Fruit fly (Drosophila melanogaster) whole organism, embryonic: ENCODE measurements around the gene Lamtor4.

ENCODE experiments used
- B-H1 ChIP-seq: fragments of 200-800 bp; sonication (Bioruptor generic); IDR thresholded peaks from 3 replicates; pipeline ENCODE4 v1.3.6; 2022; ENCODE audit warnings: missing biosample characterization, missing genetic modification characterization
- Bdp1 ChIP-seq: fragments of 200-800 bp; sonication (Bioruptor generic); optimal IDR thresholded peaks from 3 replicates; lab custom pipeline; 2016; ENCODE audit warnings: missing biosample characterization, missing genetic modification characterization
- CG10321 ChIP-seq: fragments of 200-800 bp; sonication (Bioruptor generic); IDR thresholded peaks from 2 replicates; pipeline ENCODE4 v1.3.6; 2022; ENCODE audit warnings: missing biosample characterization, missing genetic modification characterization
- CG11093 ChIP-seq: fragments of 200-800 bp; sonication (Bioruptor generic); IDR thresholded peaks from 3 replicates; pipeline ENCODE4 v1.3.6; 2022; ENCODE audit warnings: missing biosample characterization, missing genetic modification characterization
- CG11398 ChIP-seq: fragments of 200-800 bp; sonication (Bioruptor generic); optimal IDR thresholded peaks from 2 replicates; lab custom pipeline; 2016; ENCODE audit warnings: missing biosample characterization, missing genetic modification characterization
- CG11723 ChIP-seq: fragments of 200-800 bp; sonication (Bioruptor generic); optimal IDR thresholded peaks from 2 replicates; lab custom pipeline; 2017; ENCODE audit warnings: missing biosample characterization, mild to moderate bottlenecking, missing genetic modification characterization
- CG13123 ChIP-seq: fragments of 200-800 bp; sonication (Bioruptor generic); optimal IDR thresholded peaks from 2 replicates; lab custom pipeline; 2016; ENCODE audit warnings: missing biosample characterization, missing genetic modification characterization
- CG15514 ChIP-seq: fragments of 200-800 bp; sonication (Bioruptor generic); optimal IDR thresholded peaks from 3 replicates; lab custom pipeline; 2017; ENCODE audit warnings: missing biosample characterization, missing genetic modification characterization, mild to moderate bottlenecking, moderate library complexity, missing genetic modification reagents
- CG15601 ChIP-seq: fragments of 200-800 bp; sonication (Bioruptor generic); optimal IDR thresholded peaks from 3 replicates; lab custom pipeline; 2019; ENCODE audit warnings: missing biosample characterization, mild to moderate bottlenecking, missing genetic modification characterization, moderate library complexity
- CG16863 ChIP-seq: fragments of 200-800 bp; sonication (Bioruptor generic); optimal IDR thresholded peaks from 3 replicates; lab custom pipeline; 2016; ENCODE audit warnings: missing biosample characterization, missing genetic modification characterization
- CG17829 ChIP-seq: fragments of 200-800 bp; optimal IDR thresholded peaks from 2 replicates; lab custom pipeline; 2019; ENCODE audit warnings: missing biosample characterization, mild to moderate bottlenecking, missing genetic modification characterization, moderate library complexity
- CG1792 ChIP-seq: fragments of 200-800 bp; sonication (Bioruptor generic); optimal IDR thresholded peaks from 2 replicates; lab custom pipeline; 2016; ENCODE audit warnings: missing biosample characterization, missing genetic modification characterization
- CG32532 ChIP-seq: fragments of 200-800 bp; sonication (Bioruptor generic); IDR thresholded peaks from 2 replicates; pipeline ENCODE4 v1.3.6; 2022; ENCODE audit warnings: missing biosample characterization, missing genetic modification characterization
- CG6654 ChIP-seq: fragments of 200-800 bp; sonication (Bioruptor generic); optimal IDR thresholded peaks from 2 replicates; lab custom pipeline; 2017; ENCODE audit warnings: missing biosample characterization, mild to moderate bottlenecking, missing genetic modification characterization
- CG9817 ChIP-seq: fragments of 200-800 bp; sonication (Bioruptor generic); optimal IDR thresholded peaks from 2 replicates; lab custom pipeline; 2018; ENCODE audit warnings: missing biosample characterization, mild to moderate bottlenecking, missing genetic modification characterization, moderate library complexity
- CHES-1-like ChIP-seq: fragments of 200-800 bp; sonication (Bioruptor generic); optimal IDR thresholded peaks from 2 replicates; lab custom pipeline; 2016; ENCODE audit warnings: missing biosample characterization, missing genetic modification characterization
- CkIIα-i1 ChIP-seq: fragments of 200-800 bp; sonication (Bioruptor generic); IDR thresholded peaks from 2 replicates; pipeline ENCODE4 v1.3.6; 2022; ENCODE audit warnings: missing biosample characterization, missing genetic modification characterization
- Doc3 ChIP-seq: fragments of 200-800 bp; sonication (Bioruptor generic); IDR thresholded peaks from 3 replicates; pipeline ENCODE4 v1.3.6; 2022; ENCODE audit warnings: missing biosample characterization, missing genetic modification characterization; ENCODE audit not compliant: partially characterized antibody
- Eip74EF ChIP-seq, 2 experiments: fragments of 200-800 bp in 1 of 2; fragments of >200 bp in 1 of 2; sonication (Bioruptor generic) in 1 of 2; optimal IDR thresholded peaks; 2 replicates each; lab custom pipeline; 2017 to 2019; ENCODE audit warnings: missing biosample characterization in 2 of 2, missing genetic modification characterization in 2 of 2, mild to moderate bottlenecking in 1 of 2, moderate library complexity in 1 of 2
- H2.0 ChIP-seq: fragments of 200-800 bp; sonication (Bioruptor generic); IDR thresholded peaks from 2 replicates; pipeline ENCODE4 v1.3.6; 2022; ENCODE audit warnings: missing biosample characterization, missing genetic modification characterization
- Hr39 ChIP-seq: fragments of >200 bp; optimal IDR thresholded peaks from 2 replicates; lab custom pipeline; 2017
- Nf-YB ChIP-seq: fragments of 200-800 bp; sonication (Bioruptor generic); optimal IDR thresholded peaks from 3 replicates; lab custom pipeline; 2019; ENCODE audit warnings: missing biosample characterization, mild to moderate bottlenecking, missing genetic modification characterization, moderate library complexity
- Pdp1 ChIP-seq, 2 experiments: fragments of 200-800 bp; sonication (Bioruptor generic); optimal IDR thresholded peaks; 3 replicates each; lab custom pipeline; 2016; ENCODE audit warnings: missing biosample characterization in 2 of 2, missing genetic modification characterization in 2 of 2, mild to moderate bottlenecking in 1 of 2, moderate library complexity in 1 of 2
- Rfx ChIP-seq: fragments of 200-800 bp; sonication (Bioruptor generic); IDR thresholded peaks from 2 replicates; pipeline ENCODE4 v1.3.6; 2022; ENCODE audit warnings: missing biosample characterization, missing genetic modification characterization
- Rx ChIP-seq: fragments of 200-800 bp; sonication (Bioruptor generic); IDR thresholded peaks from 2 replicates; pipeline ENCODE4 v1.3.6; 2022; ENCODE audit warnings: missing biosample characterization, missing genetic modification characterization
- Scr ChIP-seq: fragments of 200-800 bp; sonication (Bioruptor generic); IDR thresholded peaks from 2 replicates; pipeline ENCODE4 v1.3.6; 2022; ENCODE audit warnings: missing biosample characterization, missing genetic modification characterization; ENCODE audit not compliant: partially characterized antibody
- Side ChIP-seq: fragments of 200-800 bp; sonication (Bioruptor generic); optimal IDR thresholded peaks from 2 replicates; lab custom pipeline; 2016; ENCODE audit warnings: missing biosample characterization, missing genetic modification characterization
- Sry-δ ChIP-seq: fragments of 200-800 bp; sonication (Bioruptor generic); optimal IDR thresholded peaks from 2 replicates; lab custom pipeline; 2016; ENCODE audit warnings: missing biosample characterization, missing genetic modification characterization
- Xrp1 ChIP-seq: fragments of 200-800 bp; sonication (Bioruptor generic); IDR thresholded peaks from 2 replicates; pipeline ENCODE4 v1.3.6; 2022; ENCODE audit warnings: missing biosample characterization, missing genetic modification characterization
- aop ChIP-seq: fragments of 200-800 bp; sonication (Bioruptor generic); IDR thresholded peaks from 2 replicates; pipeline ENCODE4 v1.3.6; 2022; ENCODE audit warnings: missing biosample characterization, missing genetic modification characterization
- az2 ChIP-seq: fragments of 200-800 bp; sonication (Bioruptor generic); optimal IDR thresholded peaks from 3 replicates; lab custom pipeline; 2016; ENCODE audit warnings: missing biosample characterization, missing genetic modification characterization
- caup ChIP-seq: fragments of 200-800 bp; sonication (Bioruptor generic); optimal IDR thresholded peaks from 3 replicates; lab custom pipeline; 2017; ENCODE audit warnings: missing biosample characterization, mild to moderate bottlenecking, missing genetic modification characterization, moderate library complexity; ENCODE audit not compliant: severe bottlenecking
- chn ChIP-seq: fragments of 200-800 bp; sonication (Bioruptor generic); optimal IDR thresholded peaks from 2 replicates; lab custom pipeline; 2016; ENCODE audit warnings: missing biosample characterization, missing genetic modification characterization
- croc ChIP-seq: fragments of 200-800 bp; sonication (Bioruptor generic); conservative IDR thresholded peaks from 3 replicates; pipeline ENCODE4 v1.3.6; 2022; ENCODE audit warnings: missing biosample characterization, missing genetic modification characterization
- da ChIP-seq: fragments of 200-800 bp; sonication (Bioruptor generic); optimal IDR thresholded peaks from 2 replicates; lab custom pipeline; 2016; ENCODE audit warnings: missing biosample characterization, missing genetic modification characterization
- dpn ChIP-seq, 2 experiments: fragments of 200-800 bp; sonication (Bioruptor generic); optimal IDR thresholded peaks; 3 replicates each; lab custom pipeline; 2016; ENCODE audit warnings: missing biosample characterization in 2 of 2, missing genetic modification characterization in 2 of 2
- en ChIP-seq: fragments of 200-800 bp; sonication (Bioruptor generic); optimal IDR thresholded peaks from 2 replicates; lab custom pipeline; 2016; ENCODE audit warnings: missing biosample characterization, missing genetic modification characterization
- gcm2 ChIP-seq: fragments of 200-800 bp; sonication (Bioruptor generic); optimal IDR thresholded peaks from 2 replicates; lab custom pipeline; 2016; ENCODE audit warnings: missing biosample characterization, missing genetic modification characterization
- gem ChIP-seq: fragments of 200-800 bp; sonication (Bioruptor generic); optimal IDR thresholded peaks from 2 replicates; lab custom pipeline; 2019; ENCODE audit warnings: missing biosample characterization, mild to moderate bottlenecking, missing genetic modification characterization, moderate library complexity
- grau ChIP-seq: fragments of 200-800 bp; optimal IDR thresholded peaks from 3 replicates; lab custom pipeline; 2019; ENCODE audit warnings: missing biosample characterization, mild to moderate bottlenecking, missing genetic modification characterization, moderate library complexity
- ham ChIP-seq: fragments of 200-800 bp; sonication (Bioruptor generic); IDR thresholded peaks from 2 replicates; pipeline ENCODE4 v1.3.6; 2022; ENCODE audit warnings: missing biosample characterization, missing genetic modification characterization
- hth ChIP-seq: fragments of >200 bp; optimal IDR thresholded peaks from 2 replicates; lab custom pipeline; 2017; ENCODE audit warnings: inconsistent platforms
- ind ChIP-seq: fragments of 200-800 bp; sonication (Bioruptor generic); optimal IDR thresholded peaks from 3 replicates; lab custom pipeline; 2016; ENCODE audit warnings: missing biosample characterization, missing genetic modification characterization
- jing ChIP-seq: fragments of 200-800 bp; sonication (Bioruptor generic); optimal IDR thresholded peaks from 2 replicates; lab custom pipeline; 2018; ENCODE audit warnings: missing biosample characterization, mild to moderate bottlenecking, missing genetic modification characterization
- klu ChIP-seq: fragments of 200-800 bp; sonication (Bioruptor generic); IDR thresholded peaks from 2 replicates; pipeline ENCODE4 v1.3.6; 2022; ENCODE audit warnings: missing biosample characterization, missing genetic modification characterization
- kni ChIP-seq: fragments of 200-800 bp; sonication (Bioruptor generic); optimal IDR thresholded peaks from 3 replicates; lab custom pipeline; 2017; ENCODE audit warnings: mild to moderate bottlenecking, missing biosample characterization, missing genetic modification reagents, missing genetic modification characterization
- mam ChIP-seq: fragments of 200-800 bp; sonication (Bioruptor generic); optimal IDR thresholded peaks from 3 replicates; lab custom pipeline; 2016; ENCODE audit warnings: missing biosample characterization, missing genetic modification characterization
- oc ChIP-seq: fragments of 200-800 bp; sonication (Bioruptor generic); optimal IDR thresholded peaks from 2 replicates; lab custom pipeline; 2018; ENCODE audit warnings: missing biosample characterization, mild to moderate bottlenecking, missing genetic modification characterization, moderate library complexity
- pnt ChIP-seq: fragments of 200-800 bp; sonication (Bioruptor generic); optimal IDR thresholded peaks from 3 replicates; lab custom pipeline; 2016; ENCODE audit warnings: missing biosample characterization, missing genetic modification characterization
- repo ChIP-seq: fragments of 200-800 bp; sonication (Bioruptor generic); optimal IDR thresholded peaks from 2 replicates; lab custom pipeline; 2016; ENCODE audit warnings: missing biosample characterization, missing genetic modification characterization
- so ChIP-seq: fragments of 200-800 bp; sonication (Bioruptor generic); IDR thresholded peaks from 3 replicates; pipeline ENCODE4 v1.3.6; 2022; ENCODE audit warnings: missing biosample characterization, missing genetic modification characterization
- wek ChIP-seq: fragments of 200-800 bp; sonication (Bioruptor generic); optimal IDR thresholded peaks from 3 replicates; lab custom pipeline; 2018; ENCODE audit warnings: missing biosample characterization, mild to moderate bottlenecking, missing genetic modification characterization, moderate library complexity
- zf30C ChIP-seq: fragments of 200-800 bp; sonication (Bioruptor generic); optimal IDR thresholded peaks from 3 replicates; lab custom pipeline; 2018; ENCODE audit warnings: missing biosample characterization, mild to moderate bottlenecking, missing genetic modification characterization

Gene Lamtor4

dm6 chr3L:3873094-3873493, 23.6 kb upstream of the Lamtor4 start (continued):
- TF ChIP-seq gcm2 (GFP tag; lab: Kevin White, UChicago): no peak
- TF ChIP-seq CG1792: no peak
- TF ChIP-seq CG11093 (GFP tag; lab: Robert Waterston, UW): no peak
- no peak for TF ChIP-seq chn (GFP tag; lab: Kevin White, UChicago)
- TF ChIP-seq Bdp1 (GFP tag; lab: Kevin White, UChicago): no peak
- no peak for TF ChIP-seq dpn (GFP tag; optimal IDR thresholded peaks at IDR 0.05; lab: Kevin White, UChicago)
- no peak for TF ChIP-seq CG11398 (GFP tag; lab: Kevin White, UChicago)
- peak; percentile 75 for TF ChIP-seq gem (tag; lab: Kevin White, UChicago)
- peak; percentile 47 for TF ChIP-seq az2 (GFP tag; lab: Kevin White, UChicago)
- peak in 1 of 2 experiments; percentile 18 for TF ChIP-seq Eip74EF (GFP tag; optimal IDR thresholded peaks at IDR 0.05; lab: Kevin White, UChicago)
- no peak for TF ChIP-seq Rx (GFP tag; lab: Robert Waterston, UW)
- TF ChIP-seq ind (GFP tag; lab: Kevin White, UChicago): no peak
- TF ChIP-seq repo (GFP tag; lab: Kevin White, UChicago): no peak
- no peak for TF ChIP-seq CHES-1-like (GFP tag; lab: Kevin White, UChicago)
- no peak for TF ChIP-seq hth (lab: Kevin White, UChicago)
- TF ChIP-seq en (GFP tag; lab: Kevin White, UChicago): no peak
- no peak for TF ChIP-seq CkIIα-i1 (GFP tag; lab: Robert Waterston, UW)
- no peak for TF ChIP-seq CG15514
- peak; percentile 6 for TF ChIP-seq Side (GFP tag; lab: Kevin White, UChicago)
- no peak for TF ChIP-seq Sry-δ
- no peak for TF ChIP-seq Pdp1 (GFP tag; optimal IDR thresholded peaks at IDR 0.05; lab: Kevin White, UChicago)
- TF ChIP-seq aop: no peak
- TF ChIP-seq CG16863 (GFP tag; lab: Kevin White, UChicago): no peak
- no peak for TF ChIP-seq CG9817
- TF ChIP-seq kni (GFP tag; lab: Kevin White, UChicago): no peak
- no peak for TF ChIP-seq Hr39 (lab: Kevin White, UChicago)
- TF ChIP-seq CG17829 (tag; lab: Kevin White, UChicago): peak; percentile 65
- TF ChIP-seq CG6654 (GFP tag; lab: Kevin White, UChicago): no peak
- TF ChIP-seq da (GFP tag; lab: Kevin White, UChicago): no peak
- no peak for TF ChIP-seq B-H1
- no peak for TF ChIP-seq so (GFP tag; lab: Robert Waterston, UW)
- peak; percentile 37; the same call in 1 of the 2 replicates for TF ChIP-seq Xrp1 (GFP tag; lab: Robert Waterston, UW)
- no peak for TF ChIP-seq jing (GFP tag; lab: Kevin White, UChicago)
- TF ChIP-seq pnt (GFP tag; lab: Kevin White, UChicago): no peak
- TF ChIP-seq mam (GFP tag; lab: Kevin White, UChicago): no peak
- TF ChIP-seq CG10321: no peak
- TF ChIP-seq wek (GFP tag; lab: Kevin White, UChicago): no peak
- no peak for TF ChIP-seq caup (GFP tag; lab: Kevin White, UChicago)
- no peak for TF ChIP-seq CG32532 (GFP tag; lab: Robert Waterston, UW)
- TF ChIP-seq klu (GFP tag; lab: Robert Waterston, UW): no peak
- peak; percentile 79 for TF ChIP-seq CG15601
- peak; percentile 59 for TF ChIP-seq grau (tag; lab: Kevin White, UChicago)
- TF ChIP-seq Scr (GFP tag; lab: Robert Waterston, UW): no peak
- TF ChIP-seq croc (GFP tag; lab: Robert Waterston, UW): peak; percentile 50; the same call in 2 of the 3 replicates
- no peak for TF ChIP-seq H2.0
- TF ChIP-seq Doc3 (GFP tag; lab: Robert Waterston, UW): no peak
- peak; percentile 20 for TF ChIP-seq oc (tag; lab: Kevin White, UChicago)
- no peak for TF ChIP-seq CG11723 (GFP tag; lab: Kevin White, UChicago)
- peak; percentile 49 for TF ChIP-seq Nf-YB (GFP tag; lab: Kevin White, UChicago)
- no peak for TF ChIP-seq Rfx (GFP tag; lab: Robert Waterston, UW)
- TF ChIP-seq zf30C (GFP tag; lab: Kevin White, UChicago): no peak
- no peak for TF ChIP-seq ham (GFP tag; lab: Robert Waterston, UW)
- no peak for TF ChIP-seq CG13123
